Fruit fly (Drosophila melanogaster) S2 (cell line): Measurements from ENCODE around the gene CG32984.
A peak's percentile ranks its signal among the peaks of the same experiment; 100 is the strongest.

Source experiments
- CG8478 ChIP-seq: fragments of >200 bp; optimal IDR thresholded peaks from 2 replicates; lab custom pipeline; 2018
- CTCF ChIP-seq, 2 experiments: fragments of >200 bp; optimal IDR thresholded peaks; 2 replicates each; lab custom pipeline; 2018

CG32984 gene

dm6 chr2L:8980359-8980758 is 15.6 kb downstream of the CG32984 start, which contains the start of gene CG18662:
CG18662 (plus strand) TSS chr2L:8980659.
- TF ChIP-seq CTCF (optimal IDR thresholded peaks at IDR 0.05; lab: Kevin White, UChicago), result no peak
- TF ChIP-seq CG8478 (lab: Kevin White, UChicago), result no peak

- TF ChIP-seq CTCF (optimal IDR thresholded peaks at IDR 0.05; lab: Kevin White, UChicago) (no peak), CG8478 (lab: Kevin White, UChicago) (no peak)
Measured at dm6 chr2L:8982584-8983302, 18.0 kb downstream of the CG32984 start.

dm6 chr2L:8984614-8985318 is 20.0 kb downstream of the CG32984 start, which contains the start of gene CG13101:
CG13101 (minus strand) TSS chr2L:8984872.
- TF ChIP-seq CG8478 (lab: Kevin White, UChicago) (no peak), CTCF (optimal IDR thresholded peaks at IDR 0.05; lab: Kevin White, UChicago) (no peak)

dm6 chr2L:8987251-8987937 is 22.6 kb downstream of the CG32984 start:
- TF ChIP-seq CG8478 (lab: Kevin White, UChicago) (no peak), CTCF (optimal IDR thresholded peaks at IDR 0.05; lab: Kevin White, UChicago) (no peak)

DNA sequence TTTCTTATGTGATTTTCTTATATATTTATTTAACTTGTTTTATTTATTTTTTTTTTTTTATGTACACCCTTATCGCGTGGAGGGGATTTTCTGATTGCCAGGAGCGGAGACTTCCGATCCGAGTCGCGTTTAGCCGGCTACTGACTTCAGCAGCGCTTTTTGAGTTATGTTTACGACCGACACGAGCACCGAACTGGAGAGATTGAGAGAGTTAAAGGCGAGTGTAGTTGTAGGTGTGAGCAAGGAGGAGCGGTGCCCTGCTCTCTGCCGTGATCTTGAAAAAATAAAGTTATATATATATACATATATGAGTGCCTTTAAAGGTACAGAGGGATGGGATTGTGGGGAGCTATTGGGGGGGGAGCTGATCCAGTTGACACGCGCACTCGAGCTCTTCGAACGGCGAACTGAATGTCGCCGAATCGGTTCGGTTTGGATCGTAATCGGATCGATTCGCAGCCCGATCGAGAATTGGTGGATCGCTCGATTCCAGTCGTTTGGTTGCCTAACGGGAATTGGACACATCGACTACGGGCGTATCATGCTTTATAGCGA is 24.4 kb downstream of the CG32984 start, which contains the start of gene rost:
Gene rost, minus strand, starts transcription at position 503 of the 555 bp plus-strand sequence.
- no peak for TF ChIP-seq CG8478 (lab: Kevin White, UChicago)
- TF ChIP-seq CTCF (optimal IDR thresholded peaks at IDR 0.05; lab: Kevin White, UChicago), result no peak

DNA sequence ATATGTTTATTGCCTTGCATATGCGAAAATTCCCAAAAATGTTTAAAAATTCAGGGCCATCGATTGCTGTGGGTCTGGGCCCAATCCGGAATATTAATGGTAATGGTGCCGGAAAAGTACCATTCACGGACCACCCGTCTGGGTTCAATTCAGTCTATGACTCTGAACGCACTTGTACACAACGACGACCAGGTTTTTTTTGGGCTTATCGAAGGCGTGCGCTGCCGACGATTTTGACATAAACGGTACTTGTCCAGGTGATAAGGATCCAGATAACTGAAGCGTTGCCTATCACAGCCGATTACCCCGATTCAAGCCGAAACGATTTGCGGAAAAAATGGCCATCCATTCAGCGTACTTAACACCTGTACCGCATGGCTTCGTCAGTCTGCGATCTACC is 26.8 kb downstream of the CG32984 start, which contains the start of gene CG9555:
Gene CG9555, plus strand, starts transcription at position 153 of the 400 bp plus-strand sequence.
- TF ChIP-seq CG8478 (lab: Kevin White, UChicago) (no peak), CTCF (optimal IDR thresholded peaks at IDR 0.05; lab: Kevin White, UChicago) (no peak)

dm6 chr2L:8993650-8994441 is 29.1 kb downstream of the CG32984 start, which contains the start of gene CG17906:
CG17906 (plus strand) TSS chr2L:8994391.
- TF ChIP-seq CG8478 (lab: Kevin White, UChicago) (no peak), CTCF (optimal IDR thresholded peaks at IDR 0.05; lab: Kevin White, UChicago) (no peak)

- TF ChIP-seq CG8478 (lab: Kevin White, UChicago), result no peak
- peak; percentile 16 to 48 for TF ChIP-seq CTCF (optimal IDR thresholded peaks at IDR 0.05; lab: Kevin White, UChicago)
Measured at dm6 chr2L:8997285-8997684, 32.5 kb downstream of the CG32984 start, which contains the start of the genes alien and CG18661. alien (minus strand) TSS chr2L:8997379. CG18661 (plus strand) TSS chr2L:8997605.

dm6 chr2L:8998237-8998636 is 33.5 kb downstream of the CG32984 start, which contains the start of gene Try29F:
Try29F (plus strand) TSS chr2L:8998537.
- TF ChIP-seq CTCF (optimal IDR thresholded peaks at IDR 0.05; lab: Kevin White, UChicago) (no peak), CG8478 (lab: Kevin White, UChicago) (no peak)

DNA sequence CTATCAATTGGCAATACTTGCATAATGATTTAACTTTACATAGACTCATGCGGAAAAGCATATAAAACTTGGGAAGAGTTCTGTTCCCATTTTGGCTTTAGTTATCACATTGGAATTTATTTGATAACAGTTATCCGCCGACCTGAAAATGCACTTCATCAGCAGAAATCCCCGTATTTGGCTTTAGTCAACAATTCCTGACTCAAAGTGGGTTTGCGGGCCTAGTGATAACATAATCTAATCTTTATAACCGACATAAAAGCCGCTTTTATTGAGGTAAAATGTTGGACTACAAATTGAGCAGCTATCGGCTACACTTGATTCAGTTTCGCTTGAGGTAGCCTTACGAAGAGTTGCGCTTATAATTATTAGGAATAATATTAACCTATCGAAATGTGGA is 45.5 kb downstream of the CG32984 start, which contains the start of gene CG9568:
Gene CG9568, plus strand, starts transcription at position 317 of the 400 bp plus-strand sequence.
- TF ChIP-seq CTCF (optimal IDR thresholded peaks at IDR 0.05; lab: Kevin White, UChicago) (no peak), CG8478 (lab: Kevin White, UChicago) (no peak)

DNA sequence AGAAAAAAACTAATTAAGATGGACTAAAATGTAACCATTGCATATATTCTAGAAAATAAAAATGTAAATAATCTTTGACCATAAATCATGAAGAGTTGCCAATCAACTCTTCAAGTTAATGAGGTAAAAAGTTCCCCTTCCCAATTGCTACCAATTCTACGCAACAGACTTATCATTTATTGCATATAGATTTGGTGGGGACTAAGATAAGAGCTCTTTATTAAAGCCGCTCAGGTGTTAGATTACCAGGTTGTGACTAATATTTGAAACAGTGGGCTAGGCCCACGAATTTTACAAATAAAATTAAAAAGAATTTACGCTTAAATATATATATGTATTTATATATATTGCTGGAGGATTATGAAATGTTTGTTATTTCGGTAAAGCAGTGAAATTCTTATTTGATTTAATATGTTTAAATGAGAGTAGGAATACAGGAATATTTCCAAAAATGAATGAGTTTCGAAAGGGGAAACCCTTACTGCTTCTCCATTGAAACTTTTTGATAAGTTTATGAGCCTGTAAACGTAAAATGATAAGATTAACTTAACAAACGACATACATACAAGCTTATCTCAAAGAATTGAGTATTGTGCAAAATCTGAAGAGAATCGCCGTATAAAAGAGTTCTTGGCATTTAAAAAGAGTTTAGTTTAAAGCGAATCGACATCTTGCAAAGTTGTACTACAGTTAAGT is 46.9 kb downstream of the CG32984 start, which contains the start of gene CG13102:
Gene CG13102, plus strand, starts transcription at position 646 of the 696 bp plus-strand sequence.
- TF ChIP-seq CG8478 (lab: Kevin White, UChicago) (no peak), CTCF (optimal IDR thresholded peaks at IDR 0.05; lab: Kevin White, UChicago) (no peak)

DNA sequence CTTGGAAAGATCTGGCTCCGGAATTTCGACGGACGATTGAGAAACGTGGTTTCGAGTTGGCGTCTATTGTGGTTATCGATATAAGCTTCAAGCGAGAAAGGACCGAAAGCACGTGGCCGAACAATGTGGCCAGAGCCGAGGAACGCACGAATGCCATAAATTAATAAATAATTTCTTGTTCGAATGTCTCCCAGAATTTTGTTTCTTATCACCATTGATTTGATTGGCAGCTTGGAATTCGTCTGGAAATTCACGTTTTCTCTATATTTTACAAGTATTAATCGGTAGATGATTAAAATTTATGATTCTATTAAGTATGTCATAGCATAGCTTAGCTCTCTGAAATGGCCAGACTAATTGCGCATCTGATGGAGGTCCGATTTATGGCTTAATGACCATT is 49.2 kb downstream of the CG32984 start, which contains the start of gene Rcd-1r:
Gene Rcd-1r, minus strand, starts transcription at position 101 of the 400 bp plus-strand sequence.
- TF ChIP-seq CTCF (optimal IDR thresholded peaks at IDR 0.05; lab: Kevin White, UChicago) (no peak), CG8478 (lab: Kevin White, UChicago) (no peak)
